Fruit fly (Drosophila melanogaster) whole organism, prepupa: Measurements from ENCODE around the gene wda.

Experiments
- Blimp-1 ChIP-seq: fragments of 200-800 bp; sonication (Bioruptor generic); optimal IDR thresholded peaks from 3 replicates; lab custom pipeline; 2017; ENCODE audit warnings: missing biosample characterization, missing genetic modification characterization, mild to moderate bottlenecking, moderate library complexity, missing genetic modification reagents
- CG10631 ChIP-seq: fragments of 200-800 bp; sonication (Bioruptor generic); optimal IDR thresholded peaks from 2 replicates; lab custom pipeline; 2016; ENCODE audit warnings: missing biosample characterization, missing genetic modification characterization
- CG10669 ChIP-seq: fragments of 200-800 bp; sonication (Bioruptor generic); optimal IDR thresholded peaks from 3 replicates; lab custom pipeline; 2018; ENCODE audit warnings: missing biosample characterization, mild to moderate bottlenecking, missing genetic modification characterization, moderate library complexity
- CG11294 ChIP-seq: fragments of 200-800 bp; sonication (Bioruptor generic); IDR thresholded peaks from 2 replicates; pipeline ENCODE4 v1.3.6; 2022; ENCODE audit warnings: missing biosample characterization, missing genetic modification characterization
- CG11902 ChIP-seq: fragments of 200-800 bp; sonication (Bioruptor generic); optimal IDR thresholded peaks from 3 replicates; lab custom pipeline; 2016; ENCODE audit warnings: missing biosample characterization, missing genetic modification characterization
- CG1621 ChIP-seq: fragments of 200-800 bp; sonication (Bioruptor generic); optimal IDR thresholded peaks from 3 replicates; lab custom pipeline; 2018; ENCODE audit warnings: missing biosample characterization, mild to moderate bottlenecking, missing genetic modification characterization
- CG16779 ChIP-seq: fragments of 200-800 bp; sonication (Bioruptor generic); optimal IDR thresholded peaks from 3 replicates; lab custom pipeline; 2017; ENCODE audit warnings: missing biosample characterization, mild to moderate bottlenecking, missing genetic modification characterization
- CG3032 ChIP-seq: fragments of 200-800 bp; optimal IDR thresholded peaks from 2 replicates; lab custom pipeline; 2019; ENCODE audit warnings: missing biosample characterization, mild to moderate bottlenecking, missing genetic modification characterization, moderate library complexity
- CG31627 ChIP-seq: fragments of 200-800 bp; sonication (Bioruptor generic); optimal IDR thresholded peaks from 3 replicates; lab custom pipeline; 2016; ENCODE audit warnings: missing biosample characterization, missing genetic modification characterization
- CG32006 ChIP-seq: fragments of 200-800 bp; sonication (Bioruptor generic); optimal IDR thresholded peaks from 3 replicates; lab custom pipeline; 2017; ENCODE audit warnings: missing biosample characterization, mild to moderate bottlenecking, missing genetic modification characterization
- CG34406 ChIP-seq: fragments of 200-800 bp; sonication (Bioruptor generic); optimal IDR thresholded peaks from 3 replicates; lab custom pipeline; 2016; ENCODE audit warnings: missing biosample characterization, missing genetic modification characterization
- CG3919 ChIP-seq: fragments of 200-800 bp; sonication (Bioruptor generic); optimal IDR thresholded peaks from 3 replicates; lab custom pipeline; 2016; ENCODE audit warnings: missing biosample characterization, missing genetic modification characterization
- CG4318 ChIP-seq: fragments of 200-800 bp; sonication (Bioruptor generic); optimal IDR thresholded peaks from 3 replicates; lab custom pipeline; 2017; ENCODE audit warnings: missing biosample characterization, mild to moderate bottlenecking, missing genetic modification characterization
- CG6163 ChIP-seq: fragments of 200-800 bp; sonication (Bioruptor generic); IDR thresholded peaks from 3 replicates; pipeline ENCODE4 v1.3.6; 2022; ENCODE audit warnings: missing biosample characterization, missing genetic modification characterization
- CG6276 ChIP-seq: fragments of 200-800 bp; sonication (Bioruptor generic); optimal IDR thresholded peaks from 2 replicates; lab custom pipeline; 2017; ENCODE audit warnings: missing biosample characterization, mild to moderate bottlenecking, missing genetic modification characterization
- CG6792 ChIP-seq: fragments of 200-800 bp; sonication (Bioruptor generic); optimal IDR thresholded peaks from 3 replicates; lab custom pipeline; 2016; ENCODE audit warnings: missing biosample characterization, missing genetic modification characterization
- CG6808 ChIP-seq: fragments of 200-800 bp; sonication (Bioruptor generic); optimal IDR thresholded peaks from 3 replicates; lab custom pipeline; 2017; ENCODE audit warnings: missing biosample characterization, missing genetic modification characterization, mild to moderate bottlenecking, moderate library complexity, missing genetic modification reagents
- CG6854 ChIP-seq: fragments of 200-800 bp; sonication (Bioruptor generic); optimal IDR thresholded peaks from 2 replicates; lab custom pipeline; 2017; ENCODE audit warnings: missing biosample characterization, mild to moderate bottlenecking, missing genetic modification characterization
- CG7368 ChIP-seq: fragments of 200-800 bp; sonication (Bioruptor generic); optimal IDR thresholded peaks from 3 replicates; lab custom pipeline; 2016; ENCODE audit warnings: missing biosample characterization, missing genetic modification characterization
- CG8632 ChIP-seq: fragments of 200-800 bp; sonication (Bioruptor generic); optimal IDR thresholded peaks from 3 replicates; lab custom pipeline; 2016; ENCODE audit warnings: missing biosample characterization, missing genetic modification characterization
- CG9139 ChIP-seq: fragments of 200-800 bp; sonication (Bioruptor generic); optimal IDR thresholded peaks from 3 replicates; lab custom pipeline; 2017; ENCODE audit warnings: missing biosample characterization, mild to moderate bottlenecking, missing genetic modification characterization
- Eip75B ChIP-seq: fragments of 200-800 bp; sonication (Bioruptor generic); optimal IDR thresholded peaks from 3 replicates; lab custom pipeline; 2016; ENCODE audit warnings: missing biosample characterization, missing genetic modification characterization
- Eip78C ChIP-seq: fragments of 200-800 bp; sonication (Bioruptor generic); peaks from one replicate; lab custom pipeline; 2016; ENCODE audit warnings: missing biosample characterization, missing genetic modification characterization
- Eip93F ChIP-seq: fragments of 200-800 bp; sonication (Bioruptor generic); optimal IDR thresholded peaks from 2 replicates; lab custom pipeline; 2016; ENCODE audit warnings: missing biosample characterization, mild to moderate bottlenecking, missing genetic modification characterization
- Ets21C ChIP-seq: fragments of 200-800 bp; sonication (Bioruptor generic); optimal IDR thresholded peaks from 3 replicates; lab custom pipeline; 2016; ENCODE audit warnings: missing biosample characterization, missing genetic modification characterization
- Gug ChIP-seq: fragments of 200-800 bp; sonication (Bioruptor generic); IDR thresholded peaks from 2 replicates; pipeline ENCODE4 v1.3.6; 2022; ENCODE audit warnings: missing biosample characterization, missing genetic modification characterization
- Hr39 ChIP-seq: fragments of 200-800 bp; sonication (Bioruptor generic); optimal IDR thresholded peaks from 2 replicates; lab custom pipeline; 2016; ENCODE audit warnings: missing biosample characterization, missing genetic modification characterization
- Hr4 ChIP-seq: fragments of 200-800 bp; sonication (Bioruptor generic); optimal IDR thresholded peaks from 3 replicates; lab custom pipeline; 2016; ENCODE audit warnings: missing biosample characterization, missing genetic modification characterization
- Lpt ChIP-seq: fragments of 200-800 bp; sonication (Bioruptor generic); optimal IDR thresholded peaks from 3 replicates; lab custom pipeline; 2016; ENCODE audit warnings: missing biosample characterization, missing genetic modification characterization
- Met ChIP-seq: fragments of 200-800 bp; sonication (Bioruptor generic); optimal IDR thresholded peaks from 3 replicates; lab custom pipeline; 2016; ENCODE audit warnings: missing biosample characterization, missing genetic modification characterization
- Smox ChIP-seq: fragments of 200-800 bp; sonication (Bioruptor generic); optimal IDR thresholded peaks from 3 replicates; lab custom pipeline; 2016; ENCODE audit warnings: missing biosample characterization, missing genetic modification characterization
- Sox102F ChIP-seq: fragments of 200-800 bp; sonication (Bioruptor generic); optimal IDR thresholded peaks from 2 replicates; lab custom pipeline; 2016; ENCODE audit warnings: missing biosample characterization, mild to moderate bottlenecking, missing genetic modification characterization
- Sox14 ChIP-seq: fragments of 200-800 bp; sonication (Bioruptor generic); optimal IDR thresholded peaks from 3 replicates; lab custom pipeline; 2016; ENCODE audit warnings: missing biosample characterization, missing genetic modification characterization
- Sox15 ChIP-seq: fragments of 200-800 bp; sonication (Bioruptor generic); optimal IDR thresholded peaks from 3 replicates; lab custom pipeline; 2016; ENCODE audit warnings: missing biosample characterization, missing genetic modification characterization
- achi ChIP-seq: fragments of 200-800 bp; sonication (Bioruptor generic); optimal IDR thresholded peaks from 3 replicates; lab custom pipeline; 2016; ENCODE audit warnings: missing biosample characterization, missing genetic modification characterization
- acj6 ChIP-seq: fragments of 200-800 bp; sonication (Bioruptor generic); optimal IDR thresholded peaks from 3 replicates; lab custom pipeline; 2016; ENCODE audit warnings: missing biosample characterization, missing genetic modification characterization
- cyc ChIP-seq: fragments of 200-800 bp; sonication (Bioruptor generic); optimal IDR thresholded peaks from 3 replicates; lab custom pipeline; 2016; ENCODE audit warnings: missing biosample characterization, missing genetic modification characterization
- dac ChIP-seq: fragments of 200-800 bp; sonication (Bioruptor generic); optimal IDR thresholded peaks from 2 replicates; lab custom pipeline; 2017; ENCODE audit warnings: missing biosample characterization, mild to moderate bottlenecking, missing genetic modification characterization
- dsx ChIP-seq: fragments of 200-800 bp; optimal IDR thresholded peaks from 3 replicates; lab custom pipeline; 2019; ENCODE audit warnings: missing biosample characterization, mild to moderate bottlenecking, missing genetic modification characterization, moderate library complexity; ENCODE audit not compliant: poor library complexity, severe bottlenecking
- eg ChIP-seq: fragments of 200-800 bp; sonication (Bioruptor generic); IDR thresholded peaks from 3 replicates; pipeline ENCODE4 v1.3.6; 2022; ENCODE audit warnings: missing biosample characterization, missing genetic modification characterization
- esn ChIP-seq: fragments of 200-800 bp; sonication (Bioruptor generic); optimal IDR thresholded peaks from 2 replicates; lab custom pipeline; 2016; ENCODE audit warnings: missing biosample characterization, mild to moderate bottlenecking, missing genetic modification characterization, moderate library complexity
- fd59A ChIP-seq: fragments of 200-800 bp; sonication (Bioruptor generic); optimal IDR thresholded peaks from 2 replicates; lab custom pipeline; 2017; ENCODE audit warnings: missing biosample characterization, mild to moderate bottlenecking, missing genetic modification characterization, missing genetic modification reagents
- fd85E ChIP-seq: fragments of 200-800 bp; sonication (Bioruptor generic); optimal IDR thresholded peaks from 3 replicates; lab custom pipeline; 2016; ENCODE audit warnings: missing biosample characterization, missing genetic modification characterization
- lz ChIP-seq: fragments of 200-800 bp; sonication (Bioruptor generic); optimal IDR thresholded peaks from 3 replicates; lab custom pipeline; 2016; ENCODE audit warnings: missing biosample characterization, missing genetic modification characterization
- net ChIP-seq: fragments of 200-800 bp; sonication (Bioruptor generic); optimal IDR thresholded peaks from 3 replicates; lab custom pipeline; 2016; ENCODE audit warnings: missing biosample characterization, missing genetic modification characterization
- pdm3 ChIP-seq: fragments of 200-800 bp; sonication (Bioruptor generic); optimal IDR thresholded peaks from 3 replicates; lab custom pipeline; 2016; ENCODE audit warnings: missing biosample characterization, missing genetic modification characterization
- salr ChIP-seq, 2 experiments: fragments of 200-800 bp; sonication (Bioruptor generic); optimal IDR thresholded peaks; 3 replicates each; lab custom pipeline; 2016 to 2018; ENCODE audit warnings: missing biosample characterization in 2 of 2, missing genetic modification characterization in 2 of 2, mild to moderate bottlenecking in 1 of 2
- spab ChIP-seq: fragments of 200-800 bp; sonication (Bioruptor generic); optimal IDR thresholded peaks from 2 replicates; lab custom pipeline; 2017; ENCODE audit warnings: missing biosample characterization, mild to moderate bottlenecking, missing genetic modification characterization, missing genetic modification reagents
- ss ChIP-seq, 2 experiments: fragments of 200-800 bp; sonication (Bioruptor generic); optimal IDR thresholded peaks; 2 replicates in 1 of 2; 3 replicates in 1 of 2; lab custom pipeline; 2017 to 2018; ENCODE audit warnings: mild to moderate bottlenecking in 2 of 2, missing biosample characterization in 2 of 2, missing genetic modification characterization in 2 of 2, moderate library complexity in 1 of 2
- svp ChIP-seq: fragments of 200-800 bp; sonication (Bioruptor generic); peaks from one replicate; lab custom pipeline; 2016; ENCODE audit warnings: missing biosample characterization, missing genetic modification characterization
- vri ChIP-seq: fragments of 200-800 bp; sonication (Bioruptor generic); optimal IDR thresholded peaks from 3 replicates; lab custom pipeline; 2016; ENCODE audit warnings: missing biosample characterization, mild to moderate bottlenecking, missing genetic modification characterization

Gene wda

dm6 chr3R:23293066-23293777, 35.3 kb upstream of the wda start:
- peak; percentile 44 for TF ChIP-seq CG3919 (GFP tag; lab: Kevin White, UChicago)
- TF ChIP-seq CG7368 (GFP tag; lab: Kevin White, UChicago) = no peak
- no peak; the same call in none of the 2 replicates for TF ChIP-seq CG11294 (GFP tag; lab: Robert Waterston, UW)
- no peak for TF ChIP-seq Met (GFP tag; lab: Kevin White, UChicago)
- peak; percentile 36 for TF ChIP-seq vri (GFP tag; lab: Kevin White, UChicago)
- peak; percentile 44 for TF ChIP-seq achi
- no peak for TF ChIP-seq Sox15 (GFP tag; lab: Kevin White, UChicago)
- TF ChIP-seq CG8632 (GFP tag; lab: Kevin White, UChicago) = peak; percentile 35
- TF ChIP-seq CG1621 = peak; percentile 58
- TF ChIP-seq dsx (GFP tag; lab: Kevin White, UChicago) = peak; percentile 3
- TF ChIP-seq Ets21C (GFP tag; lab: Kevin White, UChicago) = no peak
- no peak for TF ChIP-seq CG11902 (GFP tag; lab: Kevin White, UChicago)
- peak; percentile 22 for TF ChIP-seq Hr4
- no peak for TF ChIP-seq svp (GFP tag; lab: Kevin White, UChicago)
- peak; percentile 89 for TF ChIP-seq CG6163 (GFP tag; lab: Robert Waterston, UW)
- TF ChIP-seq CG4318 = no peak
- TF ChIP-seq Hr39 (GFP tag; lab: Kevin White, UChicago) = no peak
- peak; percentile 74 for TF ChIP-seq net (GFP tag; lab: Kevin White, UChicago)
- TF ChIP-seq fd85E (GFP tag; lab: Kevin White, UChicago) = no peak
- TF ChIP-seq eg = peak; percentile 85
- peak; percentile 57 for TF ChIP-seq CG6808 (GFP tag; lab: Kevin White, UChicago)
- TF ChIP-seq acj6 = peak; percentile 53
- TF ChIP-seq CG16779 (tag; lab: Kevin White, UChicago) = no peak
- no peak for TF ChIP-seq Sox14 (GFP tag; lab: Kevin White, UChicago)
- TF ChIP-seq CG10669 = no peak
- TF ChIP-seq CG3032 (tag; lab: Kevin White, UChicago) = peak; percentile 47
- TF ChIP-seq fd59A (GFP tag; lab: Kevin White, UChicago) = peak; percentile 38
- TF ChIP-seq CG6792 = no peak
- peak; percentile 18 for TF ChIP-seq CG6854 (GFP tag; lab: Kevin White, UChicago)
- TF ChIP-seq Lpt = peak; percentile 22
- peak; percentile 21 to 61 for TF ChIP-seq salr (GFP tag; optimal IDR thresholded peaks at IDR 0.05; lab: Kevin White, UChicago)
- peak; percentile 22; the same call in 1 of the 2 replicates for TF ChIP-seq Gug (GFP tag; lab: Robert Waterston, UW)
- no peak for TF ChIP-seq pdm3 (GFP tag; lab: Kevin White, UChicago)
- TF ChIP-seq ss (GFP tag; optimal IDR thresholded peaks at IDR 0.05; lab: Kevin White, UChicago) = peak; percentile 57 to 79
- TF ChIP-seq CG31627 (GFP tag; lab: Kevin White, UChicago) = no peak
- peak; percentile 27 for TF ChIP-seq CG9139 (GFP tag; lab: Kevin White, UChicago)
- TF ChIP-seq CG32006 (GFP tag; lab: Kevin White, UChicago) = peak; percentile 50
- peak; percentile 6 for TF ChIP-seq dac (GFP tag; lab: Kevin White, UChicago)
- no peak for TF ChIP-seq Blimp-1 (GFP tag; lab: Kevin White, UChicago)
- peak; percentile 37 for TF ChIP-seq spab (GFP tag; lab: Kevin White, UChicago)
- no peak for TF ChIP-seq lz (GFP tag; lab: Kevin White, UChicago)
- peak; percentile 39 for TF ChIP-seq CG34406 (GFP tag; lab: Kevin White, UChicago)
- peak; percentile 84 for TF ChIP-seq Eip78C (GFP tag; lab: Kevin White, UChicago)
- TF ChIP-seq Eip75B (GFP tag; lab: Kevin White, UChicago) = peak; percentile 36
- TF ChIP-seq Eip93F (GFP tag; lab: Kevin White, UChicago) = no peak
- TF ChIP-seq esn (GFP tag; lab: Kevin White, UChicago) = peak; percentile 37
- TF ChIP-seq Sox102F = peak; percentile 43
- peak; percentile 61 for TF ChIP-seq CG10631 (GFP tag; lab: Kevin White, UChicago)
- TF ChIP-seq CG6276 (GFP tag; lab: Kevin White, UChicago) = peak; percentile 32
- TF ChIP-seq cyc (GFP tag; lab: Kevin White, UChicago) = no peak
- no peak for TF ChIP-seq Smox (GFP tag; lab: Kevin White, UChicago)
